Worm (Caenorhabditis elegans): ENCODE measurements around the gene str-99.

str-99 gene

ce11 chrV:16121451-16121850 lies 36.8 kb downstream of the str-99 start:
- TF ChIP-seq tab-1 (GFP tag; IDR thresholded peaks at IDR 0.05): no peak
- TF ChIP-seq flt-1 (GFP tag; IDR thresholded peaks at IDR 0.05): no peak
- TF ChIP-seq ztf-23 (GFP tag; IDR thresholded peaks at IDR 0.05): no peak
- TF ChIP-seq ref-1 (GFP tag; conservative IDR thresholded peaks at IDR 0.05): no peak
- TF ChIP-seq T22C8.4 (GFP tag; IDR thresholded peaks at IDR 0.05): no peak
- TF ChIP-seq klf-2 (GFP tag; conservative IDR thresholded peaks at IDR 0.05): no peak
- TF ChIP-seq cog-1 (tag; optimal IDR thresholded peaks at IDR 0.05): no peak
- no peak for TF ChIP-seq ztf-29 (GFP tag; IDR thresholded peaks at IDR 0.05)
- TF ChIP-seq med-1 (GFP tag; optimal IDR thresholded peaks at IDR 0.05; ENCODE audit: insufficient read depth): no peak

- no peak for TF ChIP-seq flt-1 (GFP tag; IDR thresholded peaks at IDR 0.05)
- TF ChIP-seq cog-1 (tag; optimal IDR thresholded peaks at IDR 0.05): no peak
- TF ChIP-seq med-1 (GFP tag; optimal IDR thresholded peaks at IDR 0.05; ENCODE audit: insufficient read depth): no peak
- TF ChIP-seq T22C8.4 (GFP tag; IDR thresholded peaks at IDR 0.05): no peak
- TF ChIP-seq tab-1 (GFP tag; IDR thresholded peaks at IDR 0.05): no peak
- TF ChIP-seq ref-1 (GFP tag; conservative IDR thresholded peaks at IDR 0.05): no peak
- TF ChIP-seq klf-2 (GFP tag; conservative IDR thresholded peaks at IDR 0.05): no peak
- no peak for TF ChIP-seq ztf-23 (GFP tag; IDR thresholded peaks at IDR 0.05)
- TF ChIP-seq ztf-29 (GFP tag; IDR thresholded peaks at IDR 0.05): no peak
Measured at ce11 chrV:16120922-16121321, 37.4 kb downstream of the str-99 start, which contains the start of gene skr-3. skr-3 (plus strand) TSS chrV:16121084.

DNA sequence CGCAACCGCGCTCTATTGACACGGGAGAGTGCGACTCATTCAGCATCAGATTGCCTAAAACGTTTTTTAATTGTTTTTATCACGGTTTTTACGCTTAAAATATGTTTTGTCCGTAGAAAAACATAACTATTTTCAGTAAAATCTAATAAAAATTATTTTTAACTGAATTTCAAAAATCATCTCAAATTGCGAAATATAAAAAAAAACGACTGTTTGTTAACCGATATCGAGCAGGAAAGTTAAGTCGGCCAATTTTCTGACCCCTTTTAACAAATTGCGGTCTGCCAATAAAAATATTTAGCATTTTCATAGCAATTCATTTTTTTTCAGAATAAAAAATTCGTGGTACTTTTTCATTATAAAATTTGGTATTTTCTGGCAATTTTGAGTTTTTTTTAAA lies 37.8 kb downstream of the str-99 start:
- no peak for TF ChIP-seq klf-2 (GFP tag; conservative IDR thresholded peaks at IDR 0.05)
- TF ChIP-seq ztf-23 (GFP tag; IDR thresholded peaks at IDR 0.05): no peak
- TF ChIP-seq T22C8.4 (GFP tag; IDR thresholded peaks at IDR 0.05): no peak
- TF ChIP-seq med-1 (GFP tag; optimal IDR thresholded peaks at IDR 0.05; ENCODE audit: insufficient read depth): no peak
- no peak for TF ChIP-seq ztf-29 (GFP tag; IDR thresholded peaks at IDR 0.05)
- TF ChIP-seq flt-1 (GFP tag; IDR thresholded peaks at IDR 0.05): no peak
- TF ChIP-seq tab-1 (GFP tag; IDR thresholded peaks at IDR 0.05): no peak
- TF ChIP-seq cog-1 (tag; optimal IDR thresholded peaks at IDR 0.05): no peak
- TF ChIP-seq ref-1 (GFP tag; conservative IDR thresholded peaks at IDR 0.05): no peak

DNA sequence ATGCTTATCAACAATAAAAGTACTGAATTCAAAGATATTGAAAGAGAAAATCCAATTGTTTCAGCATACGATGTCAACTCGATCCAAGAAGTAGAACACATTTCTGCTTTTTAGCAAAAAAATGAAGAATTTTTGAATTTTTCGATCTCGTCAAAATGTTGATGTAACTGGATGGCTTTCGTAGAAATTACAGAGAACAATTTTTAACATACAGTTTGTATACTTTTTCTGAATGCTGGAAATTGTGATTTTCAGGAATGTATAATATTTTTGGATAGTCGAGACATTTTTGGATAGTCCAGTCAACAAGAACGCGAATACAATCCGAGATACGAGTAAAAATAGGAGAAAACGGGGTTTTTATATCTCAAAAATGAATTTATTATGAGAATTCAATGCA lies 39.7 kb downstream of the str-99 start, which contains the start of gene str-103:
TSS of gene str-103 (minus strand) at position 101 of the 400 bp plus-strand sequence.
- no peak for TF ChIP-seq ztf-23 (GFP tag; IDR thresholded peaks at IDR 0.05)
- no peak for TF ChIP-seq med-1 (GFP tag; optimal IDR thresholded peaks at IDR 0.05; ENCODE audit: insufficient read depth)
- TF ChIP-seq klf-2 (GFP tag; conservative IDR thresholded peaks at IDR 0.05): no peak
- TF ChIP-seq ztf-29 (GFP tag; IDR thresholded peaks at IDR 0.05): no peak
- no peak for TF ChIP-seq T22C8.4 (GFP tag; IDR thresholded peaks at IDR 0.05)
- TF ChIP-seq flt-1 (GFP tag; IDR thresholded peaks at IDR 0.05): no peak
- no peak for TF ChIP-seq ref-1 (GFP tag; conservative IDR thresholded peaks at IDR 0.05)
- TF ChIP-seq cog-1 (tag; optimal IDR thresholded peaks at IDR 0.05): no peak
- no peak for TF ChIP-seq tab-1 (GFP tag; IDR thresholded peaks at IDR 0.05)

- TF ChIP-seq klf-2 (GFP tag; conservative IDR thresholded peaks at IDR 0.05): no peak
Measured at ce11 chrV:16115381-16115780, 42.9 kb downstream of the str-99 start, which contains the start of gene str-25. str-25 (plus strand) TSS chrV:16115681.

DNA sequence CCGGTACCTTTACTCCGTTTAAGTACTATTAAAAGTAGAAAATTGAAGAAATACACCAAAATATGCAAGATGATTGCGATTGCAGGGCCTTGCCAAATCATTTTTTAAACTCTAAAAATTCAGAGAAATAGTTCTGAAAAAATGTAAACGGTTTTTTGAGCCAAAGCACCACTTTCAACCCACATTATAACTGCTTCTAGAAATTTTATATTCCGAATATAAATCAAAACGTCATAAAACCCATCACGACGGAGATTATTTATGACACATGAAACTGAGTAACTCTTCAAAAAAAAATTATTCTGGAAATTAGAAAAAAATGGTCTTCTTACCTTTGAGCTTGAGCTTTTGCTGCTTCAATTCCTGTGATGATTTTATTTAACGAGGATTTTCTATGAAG lies 44.1 kb downstream of the str-99 start, which contains the start of gene srxa-16:
TSS of gene srxa-16 (minus strand) at position 101 of the 400 bp plus-strand sequence.
- no peak for TF ChIP-seq tab-1 (GFP tag; IDR thresholded peaks at IDR 0.05)
- no peak for TF ChIP-seq klf-2 (GFP tag; conservative IDR thresholded peaks at IDR 0.05)
- no peak for TF ChIP-seq ztf-23 (GFP tag; IDR thresholded peaks at IDR 0.05)
- TF ChIP-seq flt-1 (GFP tag; IDR thresholded peaks at IDR 0.05): no peak
- TF ChIP-seq ref-1 (GFP tag; conservative IDR thresholded peaks at IDR 0.05): no peak
- TF ChIP-seq med-1 (GFP tag; optimal IDR thresholded peaks at IDR 0.05; ENCODE audit: insufficient read depth): no peak

Measured in whole organism, midembryonic.